Fruit fly (Drosophila melanogaster): ENCODE data around the gene CG46310.

Gene CG46310

DNA sequence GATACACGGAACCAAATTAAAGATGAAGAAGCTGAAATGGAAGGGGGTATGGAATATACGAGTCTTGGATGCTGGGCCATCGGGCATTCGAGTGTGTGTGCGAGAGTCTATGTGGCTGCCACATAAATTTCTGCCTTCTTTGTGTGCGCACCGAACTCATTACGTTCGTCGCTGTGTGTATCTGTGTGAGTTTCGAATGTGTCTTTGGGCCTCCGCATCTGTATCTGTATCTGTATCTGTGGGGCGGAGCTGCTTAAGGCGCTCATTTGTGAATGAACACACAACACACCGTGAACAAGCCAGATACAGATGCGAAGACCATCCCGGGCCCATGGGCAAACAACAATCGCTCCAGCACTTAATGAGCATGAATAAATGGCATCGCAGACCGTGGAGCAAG lies 30.2 kb upstream of the CG46310 start:
- TF ChIP-seq dsx (GFP tag; optimal IDR thresholded peaks at IDR 0.05; ENCODE audit: poor library complexity, severe bottlenecking) (no peak), Hr39 (GFP tag; optimal IDR thresholded peaks at IDR 0.05) (no peak), CG8119 (GFP tag; IDR thresholded peaks at IDR 0.05) (no peak), CG10669 (GFP tag; optimal IDR thresholded peaks at IDR 0.05) (no peak), achi (GFP tag; optimal IDR thresholded peaks at IDR 0.05) (no peak)

DNA sequence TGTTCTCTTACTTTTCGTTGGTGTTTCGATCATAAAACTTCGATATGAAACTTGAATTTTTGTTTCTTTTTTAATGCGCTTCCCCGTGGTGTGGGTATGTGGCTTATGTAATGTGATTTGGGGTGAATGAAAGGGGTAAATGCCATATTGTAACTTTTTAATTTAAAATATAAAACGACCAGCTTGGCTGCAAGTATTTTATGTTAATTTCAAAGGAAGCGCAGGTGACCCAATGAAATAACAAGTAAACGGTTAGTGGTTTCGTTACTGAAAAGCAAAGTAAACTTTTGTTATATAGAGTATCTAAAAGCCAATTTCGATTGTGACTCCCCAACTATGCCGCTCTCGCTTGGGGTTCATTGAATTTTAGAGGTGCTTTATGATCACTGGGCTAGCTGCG lies 29.0 kb upstream of the CG46310 start:
- peak; percentile 45 for TF ChIP-seq Hr39 (GFP tag; optimal IDR thresholded peaks at IDR 0.05)
- no peak for TF ChIP-seq CG7368 (GFP tag; optimal IDR thresholded peaks at IDR 0.05)
- peak; percentile 46 for TF ChIP-seq Met (GFP tag; optimal IDR thresholded peaks at IDR 0.05)
- no peak for TF ChIP-seq ss (GFP tag; optimal IDR thresholded peaks at IDR 0.05)
- TF ChIP-seq Hr38 (GFP tag; optimal IDR thresholded peaks at IDR 0.05), result no peak
- TF ChIP-seq CG11762 (GFP tag; optimal IDR thresholded peaks at IDR 0.05; ENCODE audit: insufficient read depth), result no peak
- no peak for TF ChIP-seq CG11294 (GFP tag; IDR thresholded peaks at IDR 0.05)
- no peak for TF ChIP-seq CG6276 (GFP tag; optimal IDR thresholded peaks at IDR 0.05)
- TF ChIP-seq acj6 (GFP tag; optimal IDR thresholded peaks at IDR 0.05), result peak; percentile 19
- no peak for TF ChIP-seq spab (GFP tag; optimal IDR thresholded peaks at IDR 0.05)
- no peak for TF ChIP-seq Lpt (GFP tag; optimal IDR thresholded peaks at IDR 0.05)
- peak; percentile 41 for TF ChIP-seq Sox102F (GFP tag; optimal IDR thresholded peaks at IDR 0.05)
- TF ChIP-seq fkh (GFP tag; optimal IDR thresholded peaks at IDR 0.05), result no peak
- TF ChIP-seq Blimp-1 (GFP tag; optimal IDR thresholded peaks at IDR 0.05), result no peak
- TF ChIP-seq Eip75B (GFP tag; optimal IDR thresholded peaks at IDR 0.05), result peak; percentile 23
- no peak for TF ChIP-seq Ets21C (GFP tag; optimal IDR thresholded peaks at IDR 0.05)
- TF ChIP-seq cyc (GFP tag; optimal IDR thresholded peaks at IDR 0.05), result no peak
- no peak for TF ChIP-seq dac (GFP tag; optimal IDR thresholded peaks at IDR 0.05)
- no peak for TF ChIP-seq CG9139 (GFP tag; optimal IDR thresholded peaks at IDR 0.05)
- TF ChIP-seq Eip78C (GFP tag), result peak; percentile 11
- no peak for TF ChIP-seq CG6163 (GFP tag; IDR thresholded peaks at IDR 0.05)
- TF ChIP-seq CG6854 (GFP tag; optimal IDR thresholded peaks at IDR 0.05), result no peak
- TF ChIP-seq CG6808 (GFP tag; optimal IDR thresholded peaks at IDR 0.05), result peak; percentile 48
- TF ChIP-seq Sox15 (GFP tag; optimal IDR thresholded peaks at IDR 0.05), result no peak
- TF ChIP-seq CG11902 (GFP tag; optimal IDR thresholded peaks at IDR 0.05), result no peak
- TF ChIP-seq CG8119 (GFP tag; IDR thresholded peaks at IDR 0.05), result no peak
- TF ChIP-seq Smox (GFP tag; optimal IDR thresholded peaks at IDR 0.05), result peak; percentile 30
- peak; percentile 33 for TF ChIP-seq topi (GFP tag; optimal IDR thresholded peaks at IDR 0.05)
- TF ChIP-seq vri (GFP tag; optimal IDR thresholded peaks at IDR 0.05), result peak; percentile 5
- peak; percentile 1 for TF ChIP-seq dsx (GFP tag; optimal IDR thresholded peaks at IDR 0.05; ENCODE audit: poor library complexity, severe bottlenecking)
- TF ChIP-seq CG32006 (GFP tag; optimal IDR thresholded peaks at IDR 0.05), result peak; percentile 38
- TF ChIP-seq achi (GFP tag; optimal IDR thresholded peaks at IDR 0.05), result peak; percentile 11
- TF ChIP-seq salr (GFP tag; optimal IDR thresholded peaks at IDR 0.05), result no peak
- TF ChIP-seq CG4318 (GFP tag; optimal IDR thresholded peaks at IDR 0.05), result no peak
- TF ChIP-seq CG10631 (GFP tag; optimal IDR thresholded peaks at IDR 0.05), result no peak
- peak; percentile 46 for TF ChIP-seq esn (GFP tag; optimal IDR thresholded peaks at IDR 0.05)
- TF ChIP-seq eg (GFP tag; IDR thresholded peaks at IDR 0.05), result no peak
- peak; percentile 26 for TF ChIP-seq OdsH (GFP tag; optimal IDR thresholded peaks at IDR 0.05)
- no peak for TF ChIP-seq CG1621 (tag; optimal IDR thresholded peaks at IDR 0.05)
- peak; percentile 3 for TF ChIP-seq net (GFP tag; optimal IDR thresholded peaks at IDR 0.05)
- TF ChIP-seq CG10669 (GFP tag; optimal IDR thresholded peaks at IDR 0.05), result peak; percentile 26
- TF ChIP-seq Ets96B (tag; optimal IDR thresholded peaks at IDR 0.05), result peak; percentile 15
- peak; percentile 20 for TF ChIP-seq CG3919 (GFP tag; optimal IDR thresholded peaks at IDR 0.05)
- no peak for TF ChIP-seq Eip93F (GFP tag; optimal IDR thresholded peaks at IDR 0.05)
- peak; percentile 43 for TF ChIP-seq pdm3 (GFP tag; optimal IDR thresholded peaks at IDR 0.05)
- peak; percentile 42; the same call in 1 of the 2 replicates for TF ChIP-seq CG15336 (GFP tag; IDR thresholded peaks at IDR 0.05)
- TF ChIP-seq CG3032 (tag; optimal IDR thresholded peaks at IDR 0.05), result no peak
- TF ChIP-seq CG6792 (GFP tag; optimal IDR thresholded peaks at IDR 0.05), result no peak
- peak; percentile 19 for TF ChIP-seq Sox14 (GFP tag; optimal IDR thresholded peaks at IDR 0.05)
- TF ChIP-seq svp (GFP tag), result peak; percentile 42
